Worm (Caenorhabditis elegans) whole organism, late embryonic: ENCODE data around the gene syx-18.

ENCODE experiments used
- ceh-18 ChIP-seq: sonication (generic microtip); optimal IDR thresholded peaks from 2 replicates; lab custom pipeline; 2016; ENCODE audit warnings: missing genetic modification characterization, missing compliant biosample characterization
- ceh-24 ChIP-seq: sonication (generic microtip); optimal IDR thresholded peaks from 2 replicates; lab custom pipeline; 2016; ENCODE audit warnings: mild to moderate bottlenecking, missing genetic modification characterization, missing compliant biosample characterization
- ceh-34 ChIP-seq: sonication (generic microtip); optimal IDR thresholded peaks from 2 replicates; lab custom pipeline; 2016; ENCODE audit warnings: mild to moderate bottlenecking, missing genetic modification characterization, missing compliant biosample characterization
- ceh-6 ChIP-seq: fragments of 200-800 bp; sonication (Bioruptor generic); optimal IDR thresholded peaks from 2 replicates; lab custom pipeline; 2018; ENCODE audit warnings: mild to moderate bottlenecking, missing genetic modification characterization, missing compliant biosample characterization
- dve-1 ChIP-seq: sonication (generic microtip); optimal IDR thresholded peaks from 2 replicates; lab custom pipeline; 2017; ENCODE audit warnings: antibody characterized with exemption, mild to moderate bottlenecking, missing genetic modification characterization, missing compliant biosample characterization
- ets-4 ChIP-seq: sonication (generic microtip); optimal IDR thresholded peaks from 2 replicates; lab custom pipeline; 2016; ENCODE audit warnings: missing genetic modification characterization, missing compliant biosample characterization
- hlh-8 ChIP-seq: sonication (generic microtip); optimal IDR thresholded peaks from 2 replicates; lab custom pipeline; 2016; ENCODE audit warnings: missing genotype, missing genetic modification characterization, missing compliant biosample characterization
- lim-6 ChIP-seq: sonication (generic microtip); optimal IDR thresholded peaks from 2 replicates; lab custom pipeline; 2016; ENCODE audit warnings: missing genetic modification characterization, missing compliant biosample characterization
- sdc-2 ChIP-seq: sonication (generic microtip); optimal IDR thresholded peaks from 2 replicates; lab custom pipeline; 2016; ENCODE audit warnings: missing genotype, missing genetic modification characterization, missing compliant biosample characterization
- unc-55 ChIP-seq: sonication (generic microtip); optimal IDR thresholded peaks from 2 replicates; lab custom pipeline; 2017; ENCODE audit warnings: missing biosample characterization, missing genetic modification reagents, missing genetic modification characterization
- unc-86 ChIP-seq: sonication (generic microtip); optimal IDR thresholded peaks from 2 replicates; lab custom pipeline; 2016; ENCODE audit warnings: missing genetic modification characterization, missing compliant biosample characterization

ce11 chrV:6676158-6676849, 21.1 kb upstream of the syx-18 start, which contains the start of gene cest-34:
- TF ChIP-seq hlh-8 (tag; lab: Kevin White, UChicago) (no peak), ceh-24 (tag; lab: Kevin White, UChicago) (no peak), ceh-34 (tag; lab: Kevin White, UChicago) (no peak), unc-86 (no peak), dve-1 (tag; lab: Kevin White, UChicago) (no peak), lim-6 (tag; lab: Kevin White, UChicago) (no peak), ceh-18 (tag; lab: Kevin White, UChicago) (no peak), sdc-2 (no peak), unc-55 (GFP tag; lab: Kevin White, UChicago) (no peak), ets-4 (no peak), ceh-6 (GFP tag; lab: Kevin White, UChicago) (no peak)
